Worm (Caenorhabditis elegans): ENCODE results near the gene Y51H7C.3.
"Not testable (repeated sequence)": the region's sequence is repeated elsewhere in the genome, so short reads cannot be mapped to it uniquely, and the experiment has no call there.

Y51H7C.3 gene

ce11 chrII:1437449-1438335 is 598 bp upstream of the Y51H7C.3 start, which contains the start of gene nol-6:
TSS of gene nol-6 (minus strand) at chrII:1437499.
- no peak for TF ChIP-seq W03F9.2 (tag; optimal IDR thresholded peaks at IDR 0.05)
- no peak for TF ChIP-seq him-1 (tag; optimal IDR thresholded peaks at IDR 0.05)
- TF ChIP-seq dao-5 (tag; optimal IDR thresholded peaks at IDR 0.05) = no peak

- no peak for TF ChIP-seq W03F9.2 (tag; optimal IDR thresholded peaks at IDR 0.05)
- TF ChIP-seq dao-5 (tag; optimal IDR thresholded peaks at IDR 0.05) = no peak
- TF ChIP-seq him-1 (tag; optimal IDR thresholded peaks at IDR 0.05) = no peak
Observed at ce11 chrII:1441479-1441878, 3.2 kb downstream of the Y51H7C.3 start.

- TF ChIP-seq dao-5 (tag; optimal IDR thresholded peaks at IDR 0.05) = no peak
- no peak for TF ChIP-seq him-1 (tag; optimal IDR thresholded peaks at IDR 0.05)
- no peak for TF ChIP-seq W03F9.2 (tag; optimal IDR thresholded peaks at IDR 0.05)
Observed at ce11 chrII:1444911-1445310, 6.6 kb downstream of the Y51H7C.3 start, which contains the start of gene scl-17. TSS of gene scl-17 (plus strand) at chrII:1445211.

- not testable (repeated sequence) for TF ChIP-seq dao-5, him-1, W03F9.2 (tag; optimal IDR thresholded peaks at IDR 0.05)
Observed at ce11 chrII:1446696-1447293, 8.5 kb downstream of the Y51H7C.3 start, which contains the start of gene Y51H7C.12. TSS of gene Y51H7C.12 (minus strand) at chrII:1446746.

- no peak for TF ChIP-seq dao-5 (tag; optimal IDR thresholded peaks at IDR 0.05)
Observed at ce11 chrII:1466448-1466847, 28.2 kb downstream of the Y51H7C.3 start, which contains the start of gene Y51H7C.13. TSS of gene Y51H7C.13 (minus strand) at chrII:1466548.

- TF ChIP-seq him-1, dao-5, W03F9.2 (tag; optimal IDR thresholded peaks at IDR 0.05): not testable (repeated sequence)
Observed at ce11 chrII:1467711-1468110, 29.4 kb downstream of the Y51H7C.3 start, which contains the start of gene Y51H7C.1. TSS of gene Y51H7C.1 (plus strand) at chrII:1467727.

ce11 chrII:1470515-1470966 is 32.3 kb downstream of the Y51H7C.3 start, which contains the start of gene H17B01.2:
TSS of gene H17B01.2 (plus strand) at chrII:1470565.
- no peak for TF ChIP-seq W03F9.2 (tag; optimal IDR thresholded peaks at IDR 0.05)
- TF ChIP-seq dao-5 (tag; optimal IDR thresholded peaks at IDR 0.05) = no peak
- TF ChIP-seq him-1 (tag; optimal IDR thresholded peaks at IDR 0.05) = no peak

ce11 chrII:1473481-1473880 is 35.2 kb downstream of the Y51H7C.3 start, which contains the start of gene H17B01.5:
TSS of gene H17B01.5 (minus strand) at chrII:1473581.
- TF ChIP-seq dao-5 (tag; optimal IDR thresholded peaks at IDR 0.05) (no peak), him-1 (tag; optimal IDR thresholded peaks at IDR 0.05) (no peak), W03F9.2 (tag; optimal IDR thresholded peaks at IDR 0.05) (no peak)

- TF ChIP-seq W03F9.2 (tag; optimal IDR thresholded peaks at IDR 0.05) (no peak), dao-5 (tag; optimal IDR thresholded peaks at IDR 0.05) (no peak), him-1 (tag; optimal IDR thresholded peaks at IDR 0.05) (no peak)
Observed at ce11 chrII:1474807-1475206, 36.5 kb downstream of the Y51H7C.3 start.

- no peak for TF ChIP-seq him-1 (tag; optimal IDR thresholded peaks at IDR 0.05)
Observed at ce11 chrII:1475328-1475727, 37.0 kb downstream of the Y51H7C.3 start.

- TF ChIP-seq W03F9.2 (tag; optimal IDR thresholded peaks at IDR 0.05) (no peak), him-1 (tag; optimal IDR thresholded peaks at IDR 0.05) (no peak), dao-5 (tag; optimal IDR thresholded peaks at IDR 0.05) (no peak)
Observed at ce11 chrII:1476016-1476415, 37.7 kb downstream of the Y51H7C.3 start.

- TF ChIP-seq W03F9.2 (tag; optimal IDR thresholded peaks at IDR 0.05) (no peak), him-1 (tag; optimal IDR thresholded peaks at IDR 0.05) (no peak), dao-5 (tag; optimal IDR thresholded peaks at IDR 0.05) (no peak)
Observed at ce11 chrII:1477295-1477694, 39.0 kb downstream of the Y51H7C.3 start.

ce11 chrII:1477975-1478374 is 39.7 kb downstream of the Y51H7C.3 start:
- TF ChIP-seq him-1 (tag; optimal IDR thresholded peaks at IDR 0.05) = no peak
- TF ChIP-seq W03F9.2 (tag; optimal IDR thresholded peaks at IDR 0.05) = no peak
- no peak for TF ChIP-seq dao-5 (tag; optimal IDR thresholded peaks at IDR 0.05)

ce11 chrII:1478522-1478921 is 40.2 kb downstream of the Y51H7C.3 start:
- TF ChIP-seq W03F9.2 (tag; optimal IDR thresholded peaks at IDR 0.05) = no peak
- TF ChIP-seq him-1 (tag; optimal IDR thresholded peaks at IDR 0.05) = no peak
- TF ChIP-seq dao-5 (tag; optimal IDR thresholded peaks at IDR 0.05) = no peak

Data from whole organism, L4/young adult.